Fruit fly (Drosophila melanogaster) Kc167 (cell line): Measurements from ENCODE around the gene Edem1.

Experiments used
- Sin3A ChIP-seq: fragments of >200 bp; optimal IDR thresholded peaks from 2 replicates; lab custom pipeline; 2018; ENCODE audit warnings: missing external identifiers
- h ChIP-seq: fragments of >200 bp; optimal IDR thresholded peaks from 3 replicates; lab custom pipeline; 2018; ENCODE audit warnings: missing external identifiers

dm6 chrX:1947900-1948374 is 39.3 kb upstream of the Edem1 start:
- no peak for TF ChIP-seq h (lab: Kevin White, UChicago)
- TF ChIP-seq Sin3A (lab: Kevin White, UChicago) = no peak
